Worm (Caenorhabditis elegans) whole organism, mixed stage, embryonic: ENCODE results near the gene F41E7.7.

Experiments used
- bed-3 ChIP-seq: fragments of 200-800 bp; sonication (Bioruptor generic); optimal IDR thresholded peaks from 3 replicates; lab custom pipeline; 2018; ENCODE audit warnings: mild to moderate bottlenecking, missing genetic modification characterization, moderate library complexity, missing compliant biosample characterization
- blmp-1 ChIP-seq: fragments of 150-350 bp; optimal IDR thresholded peaks from 2 replicates; lab custom pipeline; 2014; ENCODE audit warnings: missing biosample characterization, missing genetic modification characterization
- ceh-39 ChIP-seq: fragments of 150-350 bp; optimal IDR thresholded peaks from 2 replicates; lab custom pipeline; 2014; ENCODE audit warnings: missing biosample characterization, missing genetic modification characterization
- ceh-43 ChIP-seq: fragments of 200-800 bp; sonication (Bioruptor generic); optimal IDR thresholded peaks from 2 replicates; lab custom pipeline; 2018; ENCODE audit warnings: mild to moderate bottlenecking, missing genetic modification characterization, moderate library complexity, missing compliant biosample characterization
- ceh-83 ChIP-seq: fragments of 200-800 bp; sonication (Bioruptor generic); optimal IDR thresholded peaks from 2 replicates; lab custom pipeline; 2018; ENCODE audit warnings: mild to moderate bottlenecking, missing genetic modification characterization, missing compliant biosample characterization
- ces-1 ChIP-seq: fragments of 150-350 bp; optimal IDR thresholded peaks from 2 replicates; lab custom pipeline; 2014; ENCODE audit warnings: missing biosample characterization, missing genetic modification reagents, missing genetic modification characterization
- cnd-1 ChIP-seq: fragments of 200-800 bp; sonication (Bioruptor generic); optimal IDR thresholded peaks from 2 replicates; lab custom pipeline; 2018; ENCODE audit warnings: mild to moderate bottlenecking, missing genetic modification characterization, missing compliant biosample characterization
- drap-1 ChIP-seq: fragments of 200-800 bp; sonication (Bioruptor generic); optimal IDR thresholded peaks from 3 replicates; lab custom pipeline; 2018; ENCODE audit warnings: mild to moderate bottlenecking, missing genetic modification characterization, missing compliant biosample characterization
- elt-1 ChIP-seq: sonication (generic microtip); optimal IDR thresholded peaks from 2 replicates; lab custom pipeline; 2017; ENCODE audit warnings: missing genetic modification characterization, mild to moderate bottlenecking, missing compliant biosample characterization, antibody characterized with exemption, moderate library complexity, borderline replicate concordance; ENCODE audit not compliant: insufficient read depth
- elt-3 ChIP-seq: fragments of 150-350 bp; optimal IDR thresholded peaks from 2 replicates; lab custom pipeline; 2014; ENCODE audit warnings: missing biosample characterization, missing genetic modification characterization
- flh-1 ChIP-seq: fragments of 200-800 bp; sonication (Bioruptor generic); optimal IDR thresholded peaks from 2 replicates; lab custom pipeline; 2018; ENCODE audit warnings: mild to moderate bottlenecking, missing genetic modification characterization, moderate library complexity, missing compliant biosample characterization
- ham-2 ChIP-seq: fragments of 200-800 bp; sonication (Bioruptor generic); optimal IDR thresholded peaks from 2 replicates; lab custom pipeline; 2018; ENCODE audit warnings: mild to moderate bottlenecking, missing genetic modification characterization, missing compliant biosample characterization
- hlh-1 ChIP-seq: fragments of 150-350 bp; optimal IDR thresholded peaks from 2 replicates; lab custom pipeline; 2014; ENCODE audit warnings: missing biosample characterization, missing genetic modification reagents, missing genetic modification characterization
- lin-13 ChIP-seq: fragments of 150-350 bp; optimal IDR thresholded peaks from 2 replicates; lab custom pipeline; 2014; ENCODE audit warnings: missing biosample characterization, missing genetic modification characterization
- lin-32 ChIP-seq: fragments of 200-800 bp; sonication (Bioruptor generic); optimal IDR thresholded peaks from 2 replicates; lab custom pipeline; 2018; ENCODE audit warnings: mild to moderate bottlenecking, missing genetic modification characterization, missing compliant biosample characterization
- lsy-2 ChIP-seq: fragments of 150-350 bp; optimal IDR thresholded peaks from 2 replicates; lab custom pipeline; 2014; ENCODE audit warnings: missing biosample characterization, missing genetic modification characterization
- mab-5 ChIP-seq: fragments of 150-350 bp; optimal IDR thresholded peaks from 2 replicates; lab custom pipeline; 2014; ENCODE audit warnings: missing biosample characterization, missing genetic modification characterization
- mep-1 ChIP-seq: fragments of 150-350 bp; optimal IDR thresholded peaks from 2 replicates; lab custom pipeline; 2017; ENCODE audit warnings: missing biosample characterization, missing genetic modification reagents, missing genetic modification characterization, inconsistent platforms
- mls-2 ChIP-seq: sonication (generic microtip); optimal IDR thresholded peaks from 2 replicates; lab custom pipeline; 2016; ENCODE audit warnings: mild to moderate bottlenecking, missing genetic modification characterization, moderate library complexity, missing compliant biosample characterization
- nhr-12 ChIP-seq: fragments of 150-350 bp; optimal IDR thresholded peaks from 2 replicates; lab custom pipeline; 2014; ENCODE audit warnings: missing biosample characterization, missing genetic modification characterization
- nhr-2 ChIP-seq: fragments of 150-350 bp; optimal IDR thresholded peaks from 2 replicates; lab custom pipeline; 2014; ENCODE audit warnings: missing biosample characterization, missing genetic modification characterization
- nhr-28 ChIP-seq: fragments of 150-350 bp; optimal IDR thresholded peaks from 2 replicates; lab custom pipeline; 2014; ENCODE audit warnings: missing biosample characterization, missing genetic modification characterization
- pha-4 ChIP-seq: fragments of 150-350 bp; optimal IDR thresholded peaks from 2 replicates; lab custom pipeline; 2018; ENCODE audit warnings: missing biosample characterization, missing genetic modification reagents, missing genetic modification characterization
- sem-2 ChIP-seq: fragments of 200-800 bp; sonication (Bioruptor generic); optimal IDR thresholded peaks from 2 replicates; lab custom pipeline; 2018; ENCODE audit warnings: mild to moderate bottlenecking, missing genetic modification characterization, missing compliant biosample characterization
- snpc-4 ChIP-seq: fragments of 150-350 bp; optimal IDR thresholded peaks from 2 replicates; lab custom pipeline; 2014; ENCODE audit warnings: missing biosample characterization, missing genetic modification characterization
- sptf-1 ChIP-seq: sonication (generic microtip); optimal IDR thresholded peaks from 2 replicates; lab custom pipeline; 2017; ENCODE audit warnings: mild to moderate bottlenecking, missing genetic modification characterization, moderate library complexity, missing compliant biosample characterization
- tbx-8 ChIP-seq: fragments of 200-800 bp; sonication (Bioruptor generic); optimal IDR thresholded peaks from 2 replicates; lab custom pipeline; 2018; ENCODE audit warnings: mild to moderate bottlenecking, missing genetic modification characterization, moderate library complexity, missing compliant biosample characterization
- unc-120 ChIP-seq: sonication (generic microtip); optimal IDR thresholded peaks from 2 replicates; lab custom pipeline; 2017; ENCODE audit warnings: missing genetic modification characterization, missing compliant biosample characterization; ENCODE audit not compliant: poor library complexity, severe bottlenecking
- unc-39 ChIP-seq: fragments of 150-350 bp; optimal IDR thresholded peaks from 2 replicates; lab custom pipeline; 2014; ENCODE audit warnings: missing biosample characterization, missing genetic modification characterization
- unc-62 ChIP-seq: fragments of 150-350 bp; optimal IDR thresholded peaks from 2 replicates; lab custom pipeline; 2014; ENCODE audit warnings: missing biosample characterization, missing genetic modification reagents, missing genetic modification characterization
- zip-8 ChIP-seq: fragments of 150-350 bp; optimal IDR thresholded peaks from 2 replicates; lab custom pipeline; 2014; ENCODE audit warnings: missing biosample characterization, missing genetic modification characterization
- ztf-11 ChIP-seq: fragments of 150-350 bp; optimal IDR thresholded peaks from 2 replicates; lab custom pipeline; 2014; ENCODE audit warnings: missing biosample characterization, missing genetic modification characterization

F41E7.7 gene

DNA sequence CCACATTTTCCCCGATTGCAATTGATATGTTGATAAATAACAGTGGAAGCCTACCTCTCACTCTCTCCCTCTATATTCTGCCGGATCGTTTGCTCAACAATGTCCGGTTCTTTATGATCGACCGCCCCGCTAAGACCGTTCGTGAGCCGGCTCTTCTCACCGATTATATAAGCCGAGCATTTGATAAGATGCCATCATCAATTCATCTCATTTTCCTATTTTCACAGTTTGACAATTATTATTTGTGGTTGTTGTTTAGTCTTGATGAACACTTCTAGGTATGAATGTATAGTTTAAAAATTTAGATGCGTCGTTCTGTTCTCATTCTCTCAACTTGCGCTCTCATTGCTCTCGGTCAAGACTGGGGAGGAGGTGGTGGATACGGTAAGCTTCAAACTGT, 28.5 kb downstream of the F41E7.7 start, which contains the start of gene idpa-3:
Gene idpa-3 (plus strand): TSS at position 301 of the 400 bp plus-strand sequence.
- no peak for TF ChIP-seq nhr-28 (tag; lab: Kevin White, UChicago)
- no peak for TF ChIP-seq elt-3
- TF ChIP-seq ceh-43 (GFP tag; lab: Kevin White, UChicago): no peak
- TF ChIP-seq unc-39: no peak
- no peak for TF ChIP-seq lin-13 (tag; lab: Kevin White, UChicago)
- TF ChIP-seq ham-2 (GFP tag; lab: Kevin White, UChicago): no peak
- no peak for TF ChIP-seq ces-1 (GFP tag; lab: Kevin White, UChicago)
- TF ChIP-seq flh-1 (GFP tag; lab: Kevin White, UChicago): no peak
- TF ChIP-seq nhr-12 (tag; lab: Kevin White, UChicago): no peak
- no peak for TF ChIP-seq drap-1 (GFP tag; lab: Kevin White, UChicago)
- TF ChIP-seq zip-8 (tag; lab: Kevin White, UChicago): no peak
- TF ChIP-seq mab-5 (tag; lab: Kevin White, UChicago): no peak
- TF ChIP-seq sem-2 (GFP tag; lab: Kevin White, UChicago): no peak
- no peak for TF ChIP-seq tbx-8 (GFP tag; lab: Kevin White, UChicago)
- no peak for TF ChIP-seq ztf-11 (tag; lab: Kevin White, UChicago)
- no peak for TF ChIP-seq elt-1
- TF ChIP-seq nhr-2 (tag; lab: Kevin White, UChicago): no peak
- TF ChIP-seq hlh-1 (tag; lab: Kevin White, UChicago): no peak
- no peak for TF ChIP-seq cnd-1
- no peak for TF ChIP-seq sptf-1 (tag; lab: Kevin White, UChicago)

DNA sequence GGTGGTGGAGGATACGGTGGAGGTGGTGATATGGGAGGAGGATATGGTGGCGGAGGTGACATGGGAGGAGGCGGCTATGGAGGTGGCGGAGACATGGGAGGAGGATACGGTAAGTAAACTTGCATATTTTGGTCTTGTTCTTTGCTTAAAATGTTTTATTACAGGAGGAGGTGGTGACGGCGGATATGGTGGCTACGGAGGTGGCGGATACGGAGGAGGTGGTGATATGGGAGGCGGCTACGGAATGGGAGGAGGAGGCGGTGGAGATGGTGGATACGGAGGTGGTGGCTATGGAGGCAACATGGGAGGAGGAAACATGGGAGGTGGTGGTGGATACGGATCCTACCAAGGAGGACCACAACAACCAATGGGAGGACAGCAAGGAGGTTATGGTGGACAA, 29.0 kb downstream of the F41E7.7 start:
- peak; percentile 62 for TF ChIP-seq sptf-1 (tag; lab: Kevin White, UChicago)
- TF ChIP-seq snpc-4 (tag; lab: Kevin White, UChicago): no peak
- TF ChIP-seq, all 35 proteins: peak for 1

DNA sequence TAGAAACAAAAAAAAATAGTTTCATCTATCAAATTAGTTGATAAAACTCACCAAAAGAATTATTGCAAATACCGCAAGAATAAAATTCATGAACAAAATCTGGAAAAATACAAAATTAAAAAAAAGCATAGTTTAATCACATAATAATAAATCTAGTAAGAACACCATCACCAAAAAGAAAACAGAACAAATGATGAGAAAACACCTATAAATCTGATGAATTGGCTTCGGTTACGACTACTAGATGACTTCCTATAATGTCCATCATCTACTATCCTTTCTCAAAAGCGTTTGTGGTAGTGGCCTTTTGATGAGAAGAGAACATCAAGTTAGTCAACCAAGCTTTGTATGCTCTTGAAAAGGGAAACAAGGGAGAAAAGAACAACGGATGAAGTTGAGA, 30.5 kb downstream of the F41E7.7 start, which contains the start of gene cut-5:
Gene cut-5 (minus strand): TSS at position 101 of the 400 bp plus-strand sequence.
- TF ChIP-seq nhr-28 (tag; lab: Kevin White, UChicago) (no peak), lin-32 (no peak), elt-1 (no peak), sem-2 (GFP tag; lab: Kevin White, UChicago) (no peak), flh-1 (GFP tag; lab: Kevin White, UChicago) (no peak), unc-39 (no peak), mep-1 (tag; lab: Kevin White, UChicago) (no peak), ceh-39 (tag; lab: Kevin White, UChicago) (no peak), cnd-1 (no peak), hlh-1 (tag; lab: Kevin White, UChicago) (no peak), blmp-1 (tag; lab: Kevin White, UChicago) (no peak), nhr-12 (tag; lab: Kevin White, UChicago) (no peak), lsy-2 (tag; lab: Kevin White, UChicago) (no peak), unc-62 (GFP tag; lab: Kevin White, UChicago) (no peak)

ce11 chrX:10338761-10339160, 31.2 kb downstream of the F41E7.7 start:
- TF ChIP-seq ceh-83 (GFP tag; lab: Kevin White, UChicago): no peak
- TF ChIP-seq lin-13 (tag; lab: Kevin White, UChicago): no peak
- no peak for TF ChIP-seq bed-3 (GFP tag; lab: Kevin White, UChicago)
- no peak for TF ChIP-seq nhr-2 (tag; lab: Kevin White, UChicago)
- TF ChIP-seq mls-2 (tag; lab: Kevin White, UChicago): no peak

ce11 chrX:10340044-10340443, 32.4 kb downstream of the F41E7.7 start:
- TF ChIP-seq sptf-1 (tag; lab: Kevin White, UChicago) (no peak), lin-32 (no peak), ceh-39 (tag; lab: Kevin White, UChicago) (no peak), lsy-2 (tag; lab: Kevin White, UChicago) (no peak), flh-1 (GFP tag; lab: Kevin White, UChicago) (no peak), hlh-1 (tag; lab: Kevin White, UChicago) (no peak), pha-4 (tag; lab: Kevin White, UChicago) (no peak), ces-1 (GFP tag; lab: Kevin White, UChicago) (no peak), bed-3 (GFP tag; lab: Kevin White, UChicago) (no peak), unc-62 (GFP tag; lab: Kevin White, UChicago) (no peak), ztf-11 (tag; lab: Kevin White, UChicago) (no peak), ceh-43 (GFP tag; lab: Kevin White, UChicago) (no peak), mab-5 (tag; lab: Kevin White, UChicago) (no peak), blmp-1 (tag; lab: Kevin White, UChicago) (no peak), ham-2 (GFP tag; lab: Kevin White, UChicago) (no peak), unc-120 (tag; lab: Kevin White, UChicago) (no peak), unc-39 (no peak)
- TF ChIP-seq, all 35 proteins: peak for 0
